Worm (Caenorhabditis elegans) whole organism, early embryonic: Measurements from ENCODE around the gene Y45F10C.2.

Experiments
- ama-1 ChIP-seq: fragments of 150-350 bp; optimal IDR thresholded peaks from 2 replicates; lab custom pipeline; 2014
- hmbx-1 ChIP-seq: sonication (generic microtip); optimal IDR thresholded peaks from 2 replicates; lab custom pipeline; 2016; ENCODE audit warnings: mild to moderate bottlenecking, missing genetic modification characterization, missing compliant biosample characterization

- no peak for TF ChIP-seq ama-1
- no peak for TF ChIP-seq hmbx-1 (tag; lab: Kevin White, UChicago)
Measured at ce11 chrIV:13636975-13637374, 25.5 kb downstream of the Y45F10C.2 start, which contains the start of gene C08F11.7.
